Fruit fly (Drosophila melanogaster) S2 (cell line): ENCODE measurements around the gene lcs.

ENCODE experiments used
- CG8478 ChIP-seq: fragments of >200 bp; optimal IDR thresholded peaks from 2 replicates; lab custom pipeline; 2018
- CTCF ChIP-seq, 2 experiments: fragments of >200 bp; optimal IDR thresholded peaks; 2 replicates each; lab custom pipeline; 2018

DNA sequence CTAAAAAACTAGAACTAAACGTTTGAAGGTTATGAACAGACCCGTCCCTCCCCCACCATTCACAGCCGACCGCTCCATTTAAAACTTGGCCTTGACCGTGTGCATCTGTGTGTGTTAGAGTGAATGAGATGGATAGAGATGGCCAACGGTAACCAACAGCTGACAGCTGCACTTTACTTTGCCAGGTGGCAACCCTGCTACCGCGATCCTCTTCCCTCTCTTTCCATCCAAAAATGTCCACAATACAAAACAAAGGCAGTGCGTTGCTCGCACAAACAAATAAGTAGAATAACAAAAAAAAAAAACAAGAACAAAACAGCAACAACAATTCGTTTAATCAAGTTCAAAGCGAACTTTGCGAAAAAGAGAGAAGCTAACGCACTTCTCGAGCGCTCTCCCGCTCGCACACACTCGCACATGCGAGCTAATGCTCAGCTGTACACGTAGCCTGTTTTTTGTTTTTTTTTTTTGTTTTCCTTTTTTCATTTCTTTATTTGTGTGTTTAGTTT, 28.7 kb downstream of the lcs start:
- no peak for TF ChIP-seq CTCF (optimal IDR thresholded peaks at IDR 0.05; lab: Kevin White, UChicago)
- TF ChIP-seq CG8478 (lab: Kevin White, UChicago): no peak
